Fruit fly (Drosophila melanogaster): ENCODE measurements around the gene Nthl1.

DNA sequence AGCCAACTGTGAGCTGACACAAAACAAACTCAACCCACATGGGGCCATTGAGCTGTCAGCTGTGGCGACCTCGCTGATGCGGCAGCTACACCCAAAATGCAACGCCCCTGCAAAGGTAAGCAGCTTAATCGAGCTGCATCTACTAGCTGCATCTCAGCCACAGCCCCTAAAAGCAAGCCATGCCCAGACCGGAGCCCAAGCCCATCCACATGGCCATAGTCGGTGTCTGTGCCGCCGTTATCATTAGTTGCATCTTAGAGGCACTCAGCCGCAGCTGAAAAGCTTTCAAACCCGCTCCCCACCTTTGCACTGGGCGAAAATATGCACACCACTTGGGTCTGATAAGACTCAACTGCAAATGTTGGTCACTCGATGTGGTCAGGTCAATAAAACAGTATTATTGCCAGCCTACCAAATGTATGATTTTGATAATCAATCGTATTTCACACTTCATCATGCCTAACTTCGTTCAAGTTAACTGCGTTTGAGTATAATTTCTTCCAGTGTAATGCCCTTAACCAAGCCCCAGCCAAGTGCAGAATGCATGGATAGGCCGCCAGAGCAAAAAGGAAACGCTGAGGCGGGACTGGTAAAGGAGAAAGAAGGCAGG lies 46.5 kb upstream of the Nthl1 start:
- TF ChIP-seq Hr96 (GFP tag; optimal IDR thresholded peaks at IDR 0.05) (no peak), CG11617 (GFP tag; optimal IDR thresholded peaks at IDR 0.05) (no peak), Clk (GFP tag; optimal IDR thresholded peaks at IDR 0.05) (no peak), CG7101 (tag; optimal IDR thresholded peaks at IDR 0.05) (no peak), kay (GFP tag; ENCODE audit: borderline replicate concordance) (no peak), CG5204 (GFP tag; optimal IDR thresholded peaks at IDR 0.05) (no peak)
